Worm (Caenorhabditis elegans): ENCODE measurements around the gene F13H8.1.

The F13H8.1 gene

DNA sequence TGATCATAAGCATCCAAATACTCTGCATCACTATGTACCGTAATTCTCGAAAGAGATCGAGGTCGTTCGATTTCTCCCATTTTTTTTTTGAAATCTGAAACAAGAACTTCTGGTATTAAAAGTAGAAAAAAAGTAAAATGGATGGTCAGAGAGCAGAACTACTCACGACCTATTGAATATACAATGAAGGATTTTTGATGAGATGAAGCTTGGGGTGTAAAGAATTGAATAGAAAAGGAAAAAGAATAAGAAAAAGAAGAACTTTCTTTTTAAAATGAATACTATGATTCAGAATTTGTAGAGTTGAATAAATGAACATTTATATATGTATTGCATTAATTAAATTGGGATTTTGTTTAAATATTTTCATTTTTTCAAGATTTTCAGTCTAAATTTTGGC lies 50.7 kb downstream of the F13H8.1 start, which contains the start of gene ttc-39B:
TSS of gene ttc-39B (minus strand) at position 101 of the 400 bp plus-strand sequence.
- TF ChIP-seq egrh-3 (GFP tag; IDR thresholded peaks at IDR 0.05) (no peak), F52B5.7 (tag; optimal IDR thresholded peaks at IDR 0.05) (no peak), K11D2.4 (GFP tag; IDR thresholded peaks at IDR 0.05) (no peak)
